Worm (Caenorhabditis elegans) whole organism, L3 larva: ENCODE data around the gene fbxa-183.

Experiments used
- lin-39 ChIP-seq: fragments of 150-350 bp; optimal IDR thresholded peaks from 2 replicates; lab custom pipeline; 2018; ENCODE audit warnings: missing biosample characterization, missing genetic modification reagents, missing genetic modification characterization
- pha-4 ChIP-seq: fragments of 150-350 bp; optimal IDR thresholded peaks from 2 replicates; lab custom pipeline; 2014; ENCODE audit warnings: missing biosample characterization, missing genetic modification reagents, missing genetic modification characterization
- sea-2 ChIP-seq: fragments of 150-350 bp; sonication (generic microtip); optimal IDR thresholded peaks from 4 replicates; lab custom pipeline; 2014; ENCODE audit warnings: missing biosample characterization, missing genetic modification reagents, missing genetic modification characterization
- unc-62 ChIP-seq: fragments of 150-350 bp; sonication (generic microtip); optimal IDR thresholded peaks from 4 replicates; lab custom pipeline; 2014; ENCODE audit warnings: missing biosample characterization, missing genetic modification reagents, missing genetic modification characterization

- TF ChIP-seq lin-39 (tag; lab: Kevin White, UChicago) (no peak), sea-2 (GFP tag; lab: Kevin White, UChicago) (no peak), unc-62 (GFP tag; lab: Kevin White, UChicago) (no peak), pha-4 (tag; lab: Kevin White, UChicago) (no peak)
Measured at ce11 chrV:5821451-5822143, 39.0 kb upstream of the fbxa-183 start.
